Fruit fly (Drosophila melanogaster) whole organism, embryonic: ENCODE data around the gene CG14537.
A peak's percentile ranks its signal among the peaks of the same experiment; 100 is the strongest.

Experiments
- Aef1 ChIP-seq: fragments of 200-800 bp; sonication (Bioruptor generic); IDR thresholded peaks from 3 replicates; pipeline ENCODE4 v1.3.6; 2022; ENCODE audit warnings: missing biosample characterization, missing genetic modification characterization
- CG10543 ChIP-seq: fragments of 200-800 bp; sonication (Bioruptor generic); optimal IDR thresholded peaks from 3 replicates; lab custom pipeline; 2017; ENCODE audit warnings: missing biosample characterization, mild to moderate bottlenecking, missing genetic modification characterization, moderate library complexity
- CG11085 ChIP-seq: fragments of 200-800 bp; sonication (Bioruptor generic); IDR thresholded peaks from 2 replicates; pipeline ENCODE4 v1.3.6; 2022; ENCODE audit warnings: missing biosample characterization, missing genetic modification characterization
- CG14965 ChIP-seq: fragments of 200-800 bp; sonication (Bioruptor generic); optimal IDR thresholded peaks from 2 replicates; lab custom pipeline; 2016; ENCODE audit warnings: missing biosample characterization, missing genetic modification characterization, borderline replicate concordance
- CG15269 ChIP-seq: fragments of 200-800 bp; sonication (Bioruptor generic); optimal IDR thresholded peaks from 2 replicates; lab custom pipeline; 2018; ENCODE audit warnings: missing biosample characterization, mild to moderate bottlenecking, missing genetic modification characterization, moderate library complexity
- CG1603 ChIP-seq: fragments of 200-800 bp; sonication (Bioruptor generic); optimal IDR thresholded peaks from 2 replicates; lab custom pipeline; 2019; ENCODE audit warnings: missing biosample characterization, mild to moderate bottlenecking, missing genetic modification characterization, moderate library complexity
- CG17328 ChIP-seq: fragments of 200-800 bp; sonication (Bioruptor generic); IDR thresholded peaks from 2 replicates; pipeline ENCODE4 v1.3.6; 2022; ENCODE audit warnings: missing biosample characterization, missing genetic modification characterization
- CG17361 ChIP-seq: fragments of 200-800 bp; sonication (Bioruptor generic); IDR thresholded peaks from 3 replicates; pipeline ENCODE4 v1.3.6; 2022; ENCODE audit warnings: missing biosample characterization, missing genetic modification characterization
- CG1792 ChIP-seq: fragments of 200-800 bp; sonication (Bioruptor generic); optimal IDR thresholded peaks from 2 replicates; lab custom pipeline; 2016; ENCODE audit warnings: missing biosample characterization, missing genetic modification characterization
- CG1832 ChIP-seq: fragments of 200-800 bp; sonication (Bioruptor generic); optimal IDR thresholded peaks from 2 replicates; lab custom pipeline; 2017; ENCODE audit warnings: missing biosample characterization, mild to moderate bottlenecking, missing genetic modification characterization, inconsistent platforms
- CG2875 ChIP-seq: fragments of 200-800 bp; sonication (Bioruptor generic); optimal IDR thresholded peaks from 2 replicates; lab custom pipeline; 2017; ENCODE audit warnings: missing biosample characterization, mild to moderate bottlenecking, missing genetic modification characterization, missing genetic modification reagents
- CG30020 ChIP-seq: fragments of 200-800 bp; optimal IDR thresholded peaks from 2 replicates; lab custom pipeline; 2019; ENCODE audit warnings: missing biosample characterization, mild to moderate bottlenecking, missing genetic modification characterization, moderate library complexity
- CG3163 ChIP-seq: fragments of 200-800 bp; sonication (Bioruptor generic); optimal IDR thresholded peaks from 3 replicates; lab custom pipeline; 2016; ENCODE audit warnings: missing biosample characterization, missing genetic modification characterization
- CG33213 ChIP-seq: fragments of 200-800 bp; sonication (Bioruptor generic); optimal IDR thresholded peaks from 3 replicates; lab custom pipeline; 2016; ENCODE audit warnings: missing biosample characterization, missing genetic modification characterization
- CG3407 ChIP-seq: fragments of 200-800 bp; sonication (Bioruptor generic); optimal IDR thresholded peaks from 2 replicates; lab custom pipeline; 2018; ENCODE audit warnings: missing biosample characterization, mild to moderate bottlenecking, missing genetic modification characterization
- CG4282 ChIP-seq: fragments of 200-800 bp; sonication (Bioruptor generic); optimal IDR thresholded peaks from 2 replicates; lab custom pipeline; 2016; ENCODE audit warnings: missing biosample characterization, missing genetic modification characterization
- CG7372 ChIP-seq: fragments of 200-800 bp; sonication (Bioruptor generic); IDR thresholded peaks from 2 replicates; pipeline ENCODE4 v1.3.6; 2022; ENCODE audit warnings: missing biosample characterization, missing genetic modification characterization
- CG7987 ChIP-seq: fragments of 200-800 bp; sonication (Bioruptor generic); optimal IDR thresholded peaks from 2 replicates; lab custom pipeline; 2018; ENCODE audit warnings: missing biosample characterization, mild to moderate bottlenecking, missing genetic modification characterization, moderate library complexity
- CG9437 ChIP-seq: fragments of 200-800 bp; sonication (Bioruptor generic); optimal IDR thresholded peaks from 2 replicates; lab custom pipeline; 2018; ENCODE audit warnings: missing biosample characterization, mild to moderate bottlenecking, missing genetic modification characterization
- CG9727 ChIP-seq: fragments of 200-800 bp; sonication (Bioruptor generic); optimal IDR thresholded peaks from 3 replicates; lab custom pipeline; 2017; ENCODE audit warnings: missing biosample characterization, mild to moderate bottlenecking, missing genetic modification characterization
- D19A ChIP-seq: fragments of 200-800 bp; optimal IDR thresholded peaks from 3 replicates; lab custom pipeline; 2019; ENCODE audit warnings: missing biosample characterization, mild to moderate bottlenecking, missing genetic modification characterization, moderate library complexity
- D19B ChIP-seq: fragments of 200-800 bp; sonication (Bioruptor generic); optimal IDR thresholded peaks from 2 replicates; lab custom pipeline; 2017; ENCODE audit warnings: missing biosample characterization, mild to moderate bottlenecking, missing genetic modification characterization
- Fer3 ChIP-seq: fragments of 200-800 bp; sonication (Bioruptor generic); optimal IDR thresholded peaks from 2 replicates; lab custom pipeline; 2018; ENCODE audit warnings: missing biosample characterization, mild to moderate bottlenecking, missing genetic modification characterization, moderate library complexity
- Hr78 ChIP-seq, 2 experiments: fragments of 200-800 bp in 1 of 2; fragments of >200 bp in 1 of 2; sonication (Bioruptor generic) in 1 of 2; optimal IDR thresholded peaks; 2 replicates each; lab custom pipeline; 2017 to 2019; ENCODE audit warnings: missing biosample characterization in 2 of 2, missing genetic modification characterization in 2 of 2, mild to moderate bottlenecking in 1 of 2, moderate library complexity in 1 of 2
- NfI ChIP-seq: fragments of 200-800 bp; sonication (Bioruptor generic); optimal IDR thresholded peaks from 3 replicates; lab custom pipeline; 2018; ENCODE audit warnings: missing biosample characterization, mild to moderate bottlenecking, missing genetic modification characterization, moderate library complexity
- Oaz ChIP-seq: fragments of 200-800 bp; sonication (Bioruptor generic); IDR thresholded peaks from 2 replicates; pipeline ENCODE4 v1.3.6; 2022; ENCODE audit warnings: missing biosample characterization, missing genetic modification characterization
- ab ChIP-seq: fragments of 200-800 bp; sonication (Bioruptor generic); optimal IDR thresholded peaks from 2 replicates; lab custom pipeline; 2016; ENCODE audit warnings: missing biosample characterization, missing genetic modification characterization
- ash1 ChIP-seq: fragments of 200-800 bp; sonication (Bioruptor generic); optimal IDR thresholded peaks from 2 replicates; lab custom pipeline; 2018; ENCODE audit warnings: missing biosample characterization, mild to moderate bottlenecking, missing genetic modification characterization
- croc ChIP-seq: fragments of 200-800 bp; sonication (Bioruptor generic); conservative IDR thresholded peaks from 3 replicates; pipeline ENCODE4 v1.3.6; 2022; ENCODE audit warnings: missing biosample characterization, missing genetic modification characterization
- crp ChIP-seq, 2 experiments: fragments of 200-800 bp; sonication (Bioruptor generic); optimal IDR thresholded peaks; 2 replicates in 1 of 2; 3 replicates in 1 of 2; lab custom pipeline; 2017; ENCODE audit warnings: missing biosample characterization in 2 of 2, missing genetic modification characterization in 2 of 2, mild to moderate bottlenecking in 1 of 2, moderate library complexity in 1 of 2
- dan ChIP-seq: fragments of 200-800 bp; sonication (Bioruptor generic); IDR thresholded peaks from 2 replicates; pipeline ENCODE4 v1.3.6; 2022; ENCODE audit warnings: missing biosample characterization, missing genetic modification characterization
- exex ChIP-seq: fragments of 200-800 bp; sonication (Bioruptor generic); optimal IDR thresholded peaks from 4 replicates; lab custom pipeline; 2018; ENCODE audit warnings: missing biosample characterization, mild to moderate bottlenecking, missing genetic modification characterization, moderate library complexity
- fd3F ChIP-seq: fragments of 200-800 bp; sonication (Bioruptor generic); optimal IDR thresholded peaks from 2 replicates; lab custom pipeline; 2018; ENCODE audit warnings: missing biosample characterization, mild to moderate bottlenecking, missing genetic modification characterization, moderate library complexity
- fu2 ChIP-seq: fragments of 200-800 bp; sonication (Bioruptor generic); optimal IDR thresholded peaks from 2 replicates; lab custom pipeline; 2016; ENCODE audit warnings: missing biosample characterization, missing genetic modification characterization
- ham ChIP-seq: fragments of 200-800 bp; sonication (Bioruptor generic); IDR thresholded peaks from 2 replicates; pipeline ENCODE4 v1.3.6; 2022; ENCODE audit warnings: missing biosample characterization, missing genetic modification characterization
- nerfin-2 ChIP-seq: fragments of 200-800 bp; sonication (Bioruptor generic); IDR thresholded peaks from 2 replicates; pipeline ENCODE4 v1.3.6; 2022; ENCODE audit warnings: missing biosample characterization, missing genetic modification characterization; ENCODE audit not compliant: partially characterized antibody
- otp ChIP-seq: fragments of 200-800 bp; sonication (Bioruptor generic); IDR thresholded peaks from 3 replicates; pipeline ENCODE4, ENCODE4 v1.3.6; 2022; ENCODE audit warnings: missing biosample characterization, missing genetic modification characterization
- pan ChIP-seq, 4 experiments: fragments of >200 bp in 3 of 4; fragments of 200-800 bp in 1 of 4; sonication (Bioruptor generic) in 1 of 4; optimal IDR thresholded peaks in 3 of 4; IDR thresholded peaks in 1 of 4; 2 replicates each; pipeline versions ENCODE4 v1.3.6 to Lab custom; 2017 to 2022; ENCODE audit warnings: missing biosample characterization in 2 of 4, missing genetic modification characterization in 2 of 4, mixed read lengths in 1 of 4
- pfk ChIP-seq: fragments of 200-800 bp; sonication (Bioruptor generic); optimal IDR thresholded peaks from 2 replicates; lab custom pipeline; 2018; ENCODE audit warnings: missing biosample characterization, mild to moderate bottlenecking, missing genetic modification characterization, moderate library complexity
- pho ChIP-seq: fragments of 200-800 bp; sonication (Bioruptor generic); optimal IDR thresholded peaks from 2 replicates; lab custom pipeline; 2016; ENCODE audit warnings: missing biosample characterization, missing genetic modification characterization
- psq ChIP-seq: fragments of 200-800 bp; sonication (Bioruptor generic); optimal IDR thresholded peaks from 2 replicates; lab custom pipeline; 2017; ENCODE audit warnings: missing biosample characterization, missing genetic modification characterization
- scrt ChIP-seq: fragments of 200-800 bp; sonication (Bioruptor generic); optimal IDR thresholded peaks from 2 replicates; lab custom pipeline; 2018; ENCODE audit warnings: missing biosample characterization, mild to moderate bottlenecking, missing genetic modification characterization, moderate library complexity
- sisA ChIP-seq: fragments of 200-800 bp; sonication (Bioruptor generic); IDR thresholded peaks from 2 replicates; pipeline ENCODE4 v1.3.6; 2022; ENCODE audit warnings: missing biosample characterization, missing genetic modification characterization
- sug ChIP-seq: fragments of 200-800 bp; optimal IDR thresholded peaks from 2 replicates; lab custom pipeline; 2019; ENCODE audit warnings: missing biosample characterization, mild to moderate bottlenecking, missing genetic modification characterization, moderate library complexity
- tx ChIP-seq: fragments of 200-800 bp; sonication (Bioruptor generic); optimal IDR thresholded peaks from 2 replicates; lab custom pipeline; 2016; ENCODE audit warnings: missing biosample characterization, missing genetic modification characterization
- unpg ChIP-seq: fragments of 200-800 bp; sonication (Bioruptor generic); optimal IDR thresholded peaks from 3 replicates; lab custom pipeline; 2018; ENCODE audit warnings: missing biosample characterization, mild to moderate bottlenecking, missing genetic modification characterization, moderate library complexity
- vfl ChIP-seq: fragments of 200-800 bp; sonication (Bioruptor generic); optimal IDR thresholded peaks from 2 replicates; lab custom pipeline; 2016; ENCODE audit warnings: missing biosample characterization, missing genetic modification characterization
- wor ChIP-seq: fragments of 200-800 bp; sonication (Bioruptor generic); IDR thresholded peaks from 2 replicates; pipeline ENCODE4 v1.3.6; 2022; ENCODE audit warnings: missing biosample characterization, missing genetic modification characterization

Gene CG14537

DNA sequence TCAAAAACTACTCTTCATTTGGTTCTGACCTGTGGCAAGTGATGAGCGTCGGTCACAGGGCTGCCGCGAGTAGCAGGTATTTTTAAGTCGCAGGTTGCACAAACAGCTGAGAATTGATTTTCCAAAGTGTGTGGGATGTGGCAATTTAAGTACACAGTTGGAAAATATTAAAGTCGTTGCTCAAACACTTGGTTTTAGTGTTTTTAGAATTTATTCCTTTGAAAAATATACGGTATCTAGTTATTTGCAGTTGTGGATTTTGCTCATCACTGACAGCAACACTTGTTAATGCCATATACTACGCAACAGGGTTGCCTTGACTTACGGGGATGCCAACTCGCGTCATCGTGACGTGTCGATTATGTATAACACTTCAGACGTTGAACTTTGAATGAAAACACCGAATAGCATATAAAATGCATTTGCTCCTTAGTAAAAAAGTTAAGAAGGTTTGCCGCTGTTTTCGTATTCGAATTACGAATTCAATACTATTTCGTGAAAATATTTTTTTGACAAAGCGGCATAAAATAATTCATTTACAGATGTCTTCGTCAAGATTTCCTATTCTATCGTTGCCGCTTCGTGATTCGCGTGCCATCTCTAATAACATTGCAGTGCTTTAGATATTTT is 40.3 kb upstream of the CG14537 start, which contains the start of the genes Herp and r2d2 (continued):
- TF ChIP-seq CG17328 (GFP tag; lab: Robert Waterston, UW), result peak; percentile 73
- peak; percentile 95 for TF ChIP-seq pho
- peak; percentile 67; the same call in 1 of the 3 replicates for TF ChIP-seq otp (GFP tag; lab: Robert Waterston, UW)
- TF ChIP-seq CG17361 (GFP tag; lab: Robert Waterston, UW), result peak; percentile 94
- TF ChIP-seq sisA (GFP tag; lab: Robert Waterston, UW), result peak; percentile 90
- peak; percentile 75 for TF ChIP-seq CG9437 (GFP tag; lab: Kevin White, UChicago)
- peak; percentile 90 for TF ChIP-seq scrt (GFP tag; lab: Kevin White, UChicago)
- peak; percentile 83 for TF ChIP-seq vfl (GFP tag; lab: Kevin White, UChicago)
- no peak for TF ChIP-seq CG1832
- peak; percentile 90 for TF ChIP-seq tx (GFP tag; lab: Kevin White, UChicago)
- TF ChIP-seq CG7372 (GFP tag; lab: Robert Waterston, UW), result peak; percentile 92
- no peak for TF ChIP-seq pan (optimal IDR thresholded peaks at IDR 0.05; lab: Kevin White, UChicago)
- peak in 1 of 2 experiments; percentile 84 for TF ChIP-seq pan (GFP tag; optimal IDR thresholded peaks at IDR 0.05 in 1 of 2, IDR thresholded peaks at IDR 0.05 in 1 of 2)
- TF ChIP-seq CG10543 (GFP tag; lab: Kevin White, UChicago), result peak; percentile 97
- TF ChIP-seq ab (GFP tag; lab: Kevin White, UChicago), result peak; percentile 73
- TF ChIP-seq Oaz (GFP tag; lab: Robert Waterston, UW), result peak; percentile 79
- TF ChIP-seq CG11085, result peak; percentile 86
- peak; percentile 90 for TF ChIP-seq CG4282 (GFP tag; lab: Kevin White, UChicago)
- TF ChIP-seq CG33213 (GFP tag; lab: Kevin White, UChicago), result peak; percentile 91
- peak; percentile 90 for TF ChIP-seq CG9727 (GFP tag; lab: Kevin White, UChicago)
- TF ChIP-seq crp (GFP tag; optimal IDR thresholded peaks at IDR 0.05; lab: Kevin White, UChicago), result peak in 1 of 2 experiments; percentile 75
- TF ChIP-seq D19B, result peak; percentile 84
- peak in 1 of 2 experiments; percentile 91 for TF ChIP-seq Hr78 (GFP tag; optimal IDR thresholded peaks at IDR 0.05; lab: Kevin White, UChicago)
- peak; percentile 55; the same call in 1 of the 2 replicates for TF ChIP-seq dan
- TF ChIP-seq croc, result peak; percentile 70
- peak; percentile 93 for TF ChIP-seq fu2
- peak; percentile 54 for TF ChIP-seq psq (GFP tag; lab: Kevin White, UChicago)
- peak; percentile 82 for TF ChIP-seq CG3163 (GFP tag; lab: Kevin White, UChicago)
- TF ChIP-seq nerfin-2, result no peak
- TF ChIP-seq Fer3 (tag; lab: Kevin White, UChicago), result peak; percentile 89
- peak; percentile 90 for TF ChIP-seq CG15269 (tag; lab: Kevin White, UChicago)
- TF ChIP-seq CG7987 (GFP tag; lab: Kevin White, UChicago), result peak; percentile 82
- TF ChIP-seq D19A (tag; lab: Kevin White, UChicago), result peak; percentile 83
- peak; percentile 65 for TF ChIP-seq CG3407 (GFP tag; lab: Kevin White, UChicago)
- peak; percentile 54 for TF ChIP-seq CG14965
- TF ChIP-seq CG1603 (tag; lab: Kevin White, UChicago), result peak; percentile 90
- TF ChIP-seq fd3F (GFP tag; lab: Kevin White, UChicago), result peak; percentile 84
- TF ChIP-seq Aef1 (GFP tag; lab: Robert Waterston, UW), result peak; percentile 91
- TF ChIP-seq NfI (GFP tag; lab: Kevin White, UChicago), result peak; percentile 88
- peak; percentile 65 for TF ChIP-seq exex
- peak; percentile 84 for TF ChIP-seq wor (GFP tag; lab: Robert Waterston, UW)
- TF ChIP-seq pfk (GFP tag; lab: Kevin White, UChicago), result peak; percentile 40
- TF ChIP-seq sug (tag; lab: Kevin White, UChicago), result peak; percentile 95
- peak; percentile 65 for TF ChIP-seq ham (GFP tag; lab: Robert Waterston, UW)
- peak; percentile 64 for TF ChIP-seq CG2875
- TF ChIP-seq unpg (GFP tag; lab: Kevin White, UChicago), result peak; percentile 85
- peak; percentile 55 for TF ChIP-seq ash1 (GFP tag; lab: Kevin White, UChicago)
- TF ChIP-seq CG1792, result peak; percentile 91
- TF ChIP-seq CG30020 (tag; lab: Kevin White, UChicago), result peak; percentile 92
